Fruit fly (Drosophila melanogaster) whole organism, prepupa: Measurements from ENCODE around the gene CG13898.

ENCODE experiments used
- Blimp-1 ChIP-seq: fragments of 200-800 bp; sonication (Bioruptor generic); optimal IDR thresholded peaks from 3 replicates; lab custom pipeline; 2017; ENCODE audit warnings: missing biosample characterization, missing genetic modification characterization, mild to moderate bottlenecking, moderate library complexity, missing genetic modification reagents
- CG10631 ChIP-seq: fragments of 200-800 bp; sonication (Bioruptor generic); optimal IDR thresholded peaks from 2 replicates; lab custom pipeline; 2016; ENCODE audit warnings: missing biosample characterization, missing genetic modification characterization
- CG10669 ChIP-seq: fragments of 200-800 bp; sonication (Bioruptor generic); optimal IDR thresholded peaks from 3 replicates; lab custom pipeline; 2018; ENCODE audit warnings: missing biosample characterization, mild to moderate bottlenecking, missing genetic modification characterization, moderate library complexity
- CG11294 ChIP-seq: fragments of 200-800 bp; sonication (Bioruptor generic); IDR thresholded peaks from 2 replicates; pipeline ENCODE4 v1.3.6; 2022; ENCODE audit warnings: missing biosample characterization, missing genetic modification characterization
- CG11762 ChIP-seq: fragments of 200-800 bp; sonication (Bioruptor generic); optimal IDR thresholded peaks from 3 replicates; lab custom pipeline; 2016; ENCODE audit warnings: missing biosample characterization, missing genetic modification characterization; ENCODE audit not compliant: insufficient read depth
- CG11902 ChIP-seq: fragments of 200-800 bp; sonication (Bioruptor generic); optimal IDR thresholded peaks from 3 replicates; lab custom pipeline; 2016; ENCODE audit warnings: missing biosample characterization, missing genetic modification characterization
- CG1621 ChIP-seq: fragments of 200-800 bp; sonication (Bioruptor generic); optimal IDR thresholded peaks from 3 replicates; lab custom pipeline; 2018; ENCODE audit warnings: missing biosample characterization, mild to moderate bottlenecking, missing genetic modification characterization
- CG16779 ChIP-seq: fragments of 200-800 bp; sonication (Bioruptor generic); optimal IDR thresholded peaks from 3 replicates; lab custom pipeline; 2017; ENCODE audit warnings: missing biosample characterization, mild to moderate bottlenecking, missing genetic modification characterization
- CG31627 ChIP-seq: fragments of 200-800 bp; sonication (Bioruptor generic); optimal IDR thresholded peaks from 3 replicates; lab custom pipeline; 2016; ENCODE audit warnings: missing biosample characterization, missing genetic modification characterization
- CG32006 ChIP-seq: fragments of 200-800 bp; sonication (Bioruptor generic); optimal IDR thresholded peaks from 3 replicates; lab custom pipeline; 2017; ENCODE audit warnings: missing biosample characterization, mild to moderate bottlenecking, missing genetic modification characterization
- CG34406 ChIP-seq: fragments of 200-800 bp; sonication (Bioruptor generic); optimal IDR thresholded peaks from 3 replicates; lab custom pipeline; 2016; ENCODE audit warnings: missing biosample characterization, missing genetic modification characterization
- CG3919 ChIP-seq: fragments of 200-800 bp; sonication (Bioruptor generic); optimal IDR thresholded peaks from 3 replicates; lab custom pipeline; 2016; ENCODE audit warnings: missing biosample characterization, missing genetic modification characterization
- CG4318 ChIP-seq: fragments of 200-800 bp; sonication (Bioruptor generic); optimal IDR thresholded peaks from 3 replicates; lab custom pipeline; 2017; ENCODE audit warnings: missing biosample characterization, mild to moderate bottlenecking, missing genetic modification characterization
- CG6163 ChIP-seq: fragments of 200-800 bp; sonication (Bioruptor generic); IDR thresholded peaks from 3 replicates; pipeline ENCODE4 v1.3.6; 2022; ENCODE audit warnings: missing biosample characterization, missing genetic modification characterization
- CG6276 ChIP-seq: fragments of 200-800 bp; sonication (Bioruptor generic); optimal IDR thresholded peaks from 2 replicates; lab custom pipeline; 2017; ENCODE audit warnings: missing biosample characterization, mild to moderate bottlenecking, missing genetic modification characterization
- CG6792 ChIP-seq: fragments of 200-800 bp; sonication (Bioruptor generic); optimal IDR thresholded peaks from 3 replicates; lab custom pipeline; 2016; ENCODE audit warnings: missing biosample characterization, missing genetic modification characterization
- CG6808 ChIP-seq: fragments of 200-800 bp; sonication (Bioruptor generic); optimal IDR thresholded peaks from 3 replicates; lab custom pipeline; 2017; ENCODE audit warnings: missing biosample characterization, missing genetic modification characterization, mild to moderate bottlenecking, moderate library complexity, missing genetic modification reagents
- CG6854 ChIP-seq: fragments of 200-800 bp; sonication (Bioruptor generic); optimal IDR thresholded peaks from 2 replicates; lab custom pipeline; 2017; ENCODE audit warnings: missing biosample characterization, mild to moderate bottlenecking, missing genetic modification characterization
- CG7368 ChIP-seq: fragments of 200-800 bp; sonication (Bioruptor generic); optimal IDR thresholded peaks from 3 replicates; lab custom pipeline; 2016; ENCODE audit warnings: missing biosample characterization, missing genetic modification characterization
- CG8119 ChIP-seq: fragments of 200-800 bp; sonication (Bioruptor generic); IDR thresholded peaks from 3 replicates; pipeline ENCODE4 v1.3.6; 2022; ENCODE audit warnings: missing biosample characterization, missing genetic modification characterization
- CG8319 ChIP-seq: fragments of 200-800 bp; sonication (Bioruptor generic); optimal IDR thresholded peaks from 3 replicates; lab custom pipeline; 2016; ENCODE audit warnings: missing biosample characterization, missing genetic modification characterization
- CG8632 ChIP-seq: fragments of 200-800 bp; sonication (Bioruptor generic); optimal IDR thresholded peaks from 3 replicates; lab custom pipeline; 2016; ENCODE audit warnings: missing biosample characterization, missing genetic modification characterization
- CG9139 ChIP-seq: fragments of 200-800 bp; sonication (Bioruptor generic); optimal IDR thresholded peaks from 3 replicates; lab custom pipeline; 2017; ENCODE audit warnings: missing biosample characterization, mild to moderate bottlenecking, missing genetic modification characterization
- Eip75B ChIP-seq: fragments of 200-800 bp; sonication (Bioruptor generic); optimal IDR thresholded peaks from 3 replicates; lab custom pipeline; 2016; ENCODE audit warnings: missing biosample characterization, missing genetic modification characterization
- Eip78C ChIP-seq: fragments of 200-800 bp; sonication (Bioruptor generic); peaks from one replicate; lab custom pipeline; 2016; ENCODE audit warnings: missing biosample characterization, missing genetic modification characterization
- Eip93F ChIP-seq: fragments of 200-800 bp; sonication (Bioruptor generic); optimal IDR thresholded peaks from 2 replicates; lab custom pipeline; 2016; ENCODE audit warnings: missing biosample characterization, mild to moderate bottlenecking, missing genetic modification characterization
- Ets21C ChIP-seq: fragments of 200-800 bp; sonication (Bioruptor generic); optimal IDR thresholded peaks from 3 replicates; lab custom pipeline; 2016; ENCODE audit warnings: missing biosample characterization, missing genetic modification characterization
- Ets96B ChIP-seq: fragments of 200-800 bp; optimal IDR thresholded peaks from 2 replicates; lab custom pipeline; 2019; ENCODE audit warnings: missing biosample characterization, mild to moderate bottlenecking, missing genetic modification characterization, moderate library complexity
- Gug ChIP-seq: fragments of 200-800 bp; sonication (Bioruptor generic); IDR thresholded peaks from 2 replicates; pipeline ENCODE4 v1.3.6; 2022; ENCODE audit warnings: missing biosample characterization, missing genetic modification characterization
- Hr38 ChIP-seq: sonication (Bioruptor generic); optimal IDR thresholded peaks from 2 replicates; lab custom pipeline; 2016; ENCODE audit warnings: missing biosample characterization, missing genetic modification characterization
- Hr39 ChIP-seq: fragments of 200-800 bp; sonication (Bioruptor generic); optimal IDR thresholded peaks from 2 replicates; lab custom pipeline; 2016; ENCODE audit warnings: missing biosample characterization, missing genetic modification characterization
- Hr4 ChIP-seq: fragments of 200-800 bp; sonication (Bioruptor generic); optimal IDR thresholded peaks from 3 replicates; lab custom pipeline; 2016; ENCODE audit warnings: missing biosample characterization, missing genetic modification characterization
- Lpt ChIP-seq: fragments of 200-800 bp; sonication (Bioruptor generic); optimal IDR thresholded peaks from 3 replicates; lab custom pipeline; 2016; ENCODE audit warnings: missing biosample characterization, missing genetic modification characterization
- Met ChIP-seq: fragments of 200-800 bp; sonication (Bioruptor generic); optimal IDR thresholded peaks from 3 replicates; lab custom pipeline; 2016; ENCODE audit warnings: missing biosample characterization, missing genetic modification characterization
- Smox ChIP-seq: fragments of 200-800 bp; sonication (Bioruptor generic); optimal IDR thresholded peaks from 3 replicates; lab custom pipeline; 2016; ENCODE audit warnings: missing biosample characterization, missing genetic modification characterization
- Sox102F ChIP-seq: fragments of 200-800 bp; sonication (Bioruptor generic); optimal IDR thresholded peaks from 2 replicates; lab custom pipeline; 2016; ENCODE audit warnings: missing biosample characterization, mild to moderate bottlenecking, missing genetic modification characterization
- Sox14 ChIP-seq: fragments of 200-800 bp; sonication (Bioruptor generic); optimal IDR thresholded peaks from 3 replicates; lab custom pipeline; 2016; ENCODE audit warnings: missing biosample characterization, missing genetic modification characterization
- Sox15 ChIP-seq: fragments of 200-800 bp; sonication (Bioruptor generic); optimal IDR thresholded peaks from 3 replicates; lab custom pipeline; 2016; ENCODE audit warnings: missing biosample characterization, missing genetic modification characterization
- acj6 ChIP-seq: fragments of 200-800 bp; sonication (Bioruptor generic); optimal IDR thresholded peaks from 3 replicates; lab custom pipeline; 2016; ENCODE audit warnings: missing biosample characterization, missing genetic modification characterization
- cyc ChIP-seq: fragments of 200-800 bp; sonication (Bioruptor generic); optimal IDR thresholded peaks from 3 replicates; lab custom pipeline; 2016; ENCODE audit warnings: missing biosample characterization, missing genetic modification characterization
- dac ChIP-seq: fragments of 200-800 bp; sonication (Bioruptor generic); optimal IDR thresholded peaks from 2 replicates; lab custom pipeline; 2017; ENCODE audit warnings: missing biosample characterization, mild to moderate bottlenecking, missing genetic modification characterization
- dsx ChIP-seq: fragments of 200-800 bp; optimal IDR thresholded peaks from 3 replicates; lab custom pipeline; 2019; ENCODE audit warnings: missing biosample characterization, mild to moderate bottlenecking, missing genetic modification characterization, moderate library complexity; ENCODE audit not compliant: poor library complexity, severe bottlenecking
- eg ChIP-seq: fragments of 200-800 bp; sonication (Bioruptor generic); IDR thresholded peaks from 3 replicates; pipeline ENCODE4 v1.3.6; 2022; ENCODE audit warnings: missing biosample characterization, missing genetic modification characterization
- lz ChIP-seq: fragments of 200-800 bp; sonication (Bioruptor generic); optimal IDR thresholded peaks from 3 replicates; lab custom pipeline; 2016; ENCODE audit warnings: missing biosample characterization, missing genetic modification characterization
- net ChIP-seq: fragments of 200-800 bp; sonication (Bioruptor generic); optimal IDR thresholded peaks from 3 replicates; lab custom pipeline; 2016; ENCODE audit warnings: missing biosample characterization, missing genetic modification characterization
- salr ChIP-seq, 2 experiments: fragments of 200-800 bp; sonication (Bioruptor generic); optimal IDR thresholded peaks; 3 replicates each; lab custom pipeline; 2016 to 2018; ENCODE audit warnings: missing biosample characterization in 2 of 2, missing genetic modification characterization in 2 of 2, mild to moderate bottlenecking in 1 of 2
- spab ChIP-seq: fragments of 200-800 bp; sonication (Bioruptor generic); optimal IDR thresholded peaks from 2 replicates; lab custom pipeline; 2017; ENCODE audit warnings: missing biosample characterization, mild to moderate bottlenecking, missing genetic modification characterization, missing genetic modification reagents
- ss ChIP-seq, 2 experiments: fragments of 200-800 bp; sonication (Bioruptor generic); optimal IDR thresholded peaks; 2 replicates in 1 of 2; 3 replicates in 1 of 2; lab custom pipeline; 2017 to 2018; ENCODE audit warnings: mild to moderate bottlenecking in 2 of 2, missing biosample characterization in 2 of 2, missing genetic modification characterization in 2 of 2, moderate library complexity in 1 of 2
- svp ChIP-seq: fragments of 200-800 bp; sonication (Bioruptor generic); peaks from one replicate; lab custom pipeline; 2016; ENCODE audit warnings: missing biosample characterization, missing genetic modification characterization
- topi ChIP-seq: fragments of 200-800 bp; sonication (Bioruptor generic); optimal IDR thresholded peaks from 3 replicates; lab custom pipeline; 2016; ENCODE audit warnings: missing biosample characterization, missing genetic modification characterization

CG13898 gene

DNA sequence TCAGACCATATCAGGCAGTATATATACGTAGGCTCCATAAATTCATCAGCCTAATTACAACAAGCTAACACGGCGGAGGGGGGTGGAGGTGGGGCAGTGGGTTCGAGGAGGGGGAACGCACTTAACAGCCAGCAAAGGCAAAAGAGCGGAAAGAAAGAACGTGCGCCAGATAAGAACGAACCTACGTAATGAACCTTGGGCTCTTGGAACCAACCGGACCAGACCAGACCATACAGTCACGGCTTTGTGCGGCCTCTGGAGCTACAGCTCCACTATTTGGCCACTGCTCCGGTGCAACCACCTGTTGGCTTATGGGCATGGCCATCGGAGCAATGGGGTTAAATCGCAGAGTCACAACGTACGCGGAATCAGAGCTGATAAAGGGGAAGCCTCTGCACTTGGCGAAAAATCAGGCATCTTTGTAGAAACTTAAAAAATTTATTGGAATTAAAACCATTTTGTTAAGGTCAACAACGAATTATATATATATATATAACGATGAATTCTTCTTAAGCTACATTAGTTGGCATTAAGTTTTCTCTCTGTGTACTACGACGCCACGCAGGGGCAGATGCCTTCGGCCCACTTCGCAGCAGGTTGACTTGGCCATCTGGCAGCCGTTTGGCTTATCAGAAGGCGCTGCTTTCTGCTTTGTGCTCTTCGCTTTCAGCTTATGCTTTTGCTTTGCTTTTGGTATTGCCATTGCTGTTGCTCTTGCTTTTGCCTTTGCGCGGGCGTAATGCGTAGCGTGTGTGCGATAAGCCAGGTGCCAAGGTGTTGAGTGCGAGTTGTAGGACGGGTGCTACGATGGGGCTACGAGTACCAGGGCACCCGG, 22.8 kb downstream of the CG13898 start:
- TF ChIP-seq acj6 = peak; percentile 97
- peak; percentile 98 for TF ChIP-seq Eip78C
- peak; percentile 88 for TF ChIP-seq salr (GFP tag; optimal IDR thresholded peaks at IDR 0.05; lab: Kevin White, UChicago)
- no peak for TF ChIP-seq Hr38 (GFP tag; lab: Kevin White, UChicago)
- peak; percentile 76 for TF ChIP-seq CG16779 (tag; lab: Kevin White, UChicago)
- peak; percentile 86 for TF ChIP-seq Hr39 (GFP tag; lab: Kevin White, UChicago)
- peak; percentile 94 for TF ChIP-seq CG8319
- peak; percentile 89 for TF ChIP-seq CG31627
- TF ChIP-seq Hr4 = peak; percentile 78
- peak; percentile 97 for TF ChIP-seq CG6792
- peak; percentile 94 for TF ChIP-seq Met (GFP tag; lab: Kevin White, UChicago)
- TF ChIP-seq CG3919 (GFP tag; lab: Kevin White, UChicago) = peak; percentile 89
- peak; percentile 88 for TF ChIP-seq CG32006
- TF ChIP-seq ss (GFP tag; optimal IDR thresholded peaks at IDR 0.05; lab: Kevin White, UChicago) = peak; percentile 82 to 90
- TF ChIP-seq dsx = peak; percentile 88
- TF ChIP-seq lz (GFP tag; lab: Kevin White, UChicago) = peak; percentile 93
- peak; percentile 96 for TF ChIP-seq CG10631 (GFP tag; lab: Kevin White, UChicago)
- TF ChIP-seq CG8632 (GFP tag; lab: Kevin White, UChicago) = peak; percentile 96
- TF ChIP-seq Sox102F (GFP tag; lab: Kevin White, UChicago) = peak; percentile 92
- TF ChIP-seq Gug (GFP tag; lab: Robert Waterston, UW) = peak; percentile 90
- TF ChIP-seq CG6808 = peak; percentile 83
- peak; percentile 80 for TF ChIP-seq CG7368 (GFP tag; lab: Kevin White, UChicago)
- peak; percentile 97 for TF ChIP-seq CG6163
- peak; percentile 78 for TF ChIP-seq CG11762 (GFP tag; lab: Kevin White, UChicago)
- peak; percentile 74 for TF ChIP-seq Blimp-1 (GFP tag; lab: Kevin White, UChicago)
- peak; percentile 94 for TF ChIP-seq Sox15
- peak; percentile 91 for TF ChIP-seq Eip93F (GFP tag; lab: Kevin White, UChicago)
- peak; percentile 92 for TF ChIP-seq Sox14
- TF ChIP-seq CG11294 (GFP tag; lab: Robert Waterston, UW) = peak; percentile 77
- TF ChIP-seq CG1621 = peak; percentile 87
- TF ChIP-seq spab (GFP tag; lab: Kevin White, UChicago) = peak; percentile 86
- TF ChIP-seq cyc = peak; percentile 79
- TF ChIP-seq CG6276 (GFP tag; lab: Kevin White, UChicago) = peak; percentile 71
- peak; percentile 98 for TF ChIP-seq CG34406
- TF ChIP-seq CG11902 (GFP tag; lab: Kevin White, UChicago) = peak; percentile 85
- TF ChIP-seq CG8119 (GFP tag; lab: Robert Waterston, UW) = peak; percentile 86
- peak; percentile 82 for TF ChIP-seq CG10669 (GFP tag; lab: Kevin White, UChicago)
- peak; percentile 78 for TF ChIP-seq CG4318 (GFP tag; lab: Kevin White, UChicago)
- peak; percentile 84 for TF ChIP-seq Lpt (GFP tag; lab: Kevin White, UChicago)
- peak; percentile 80 for TF ChIP-seq CG9139 (GFP tag; lab: Kevin White, UChicago)
- TF ChIP-seq Ets96B (tag; lab: Kevin White, UChicago) = peak; percentile 85
- TF ChIP-seq dac (GFP tag; lab: Kevin White, UChicago) = peak; percentile 48
- peak; percentile 92 for TF ChIP-seq Smox (GFP tag; lab: Kevin White, UChicago)
- peak; percentile 98 for TF ChIP-seq svp (GFP tag; lab: Kevin White, UChicago)
- TF ChIP-seq topi (GFP tag; lab: Kevin White, UChicago) = peak; percentile 90
- TF ChIP-seq net (GFP tag; lab: Kevin White, UChicago) = peak; percentile 91
- peak; percentile 73 for TF ChIP-seq CG6854 (GFP tag; lab: Kevin White, UChicago)
- TF ChIP-seq eg = peak; percentile 94
- peak; percentile 78 for TF ChIP-seq Ets21C (GFP tag; lab: Kevin White, UChicago)
- TF ChIP-seq Eip75B (GFP tag; lab: Kevin White, UChicago) = peak; percentile 94
